Fruit fly (Drosophila melanogaster) Kc167 (cell line): ENCODE data around the gene CG7394.

Experiments used
- Myc ChIP-seq: fragments of >200 bp; optimal IDR thresholded peaks from 2 replicates; lab custom pipeline; 2017; ENCODE audit warnings: missing external identifiers
- Sin3A ChIP-seq: fragments of >200 bp; optimal IDR thresholded peaks from 2 replicates; lab custom pipeline; 2018; ENCODE audit warnings: missing external identifiers
- h ChIP-seq: fragments of >200 bp; optimal IDR thresholded peaks from 3 replicates; lab custom pipeline; 2018; ENCODE audit warnings: missing external identifiers
- insv ChIP-seq: fragments of >200 bp; optimal IDR thresholded peaks from 3 replicates; lab custom pipeline; 2018; ENCODE audit warnings: missing external identifiers
- psq ChIP-seq: fragments of >200 bp; optimal IDR thresholded peaks from 2 replicates; lab custom pipeline; 2017; ENCODE audit warnings: missing external identifiers
- ttk ChIP-seq: sonication (Bioruptor generic); optimal IDR thresholded peaks from 2 replicates; lab custom pipeline; 2017; ENCODE audit warnings: missing external identifiers

dm6 chr3L:11579919-11580318, 18.1 kb downstream of the CG7394 start, which contains the start of gene CG43390:
- TF ChIP-seq Myc (lab: Kevin White, UChicago) (no peak), h (lab: Kevin White, UChicago) (no peak), psq (lab: Kevin White, UChicago) (no peak), Sin3A (lab: Kevin White, UChicago) (no peak), ttk (lab: Kevin White, UChicago) (no peak), insv (lab: Kevin White, UChicago) (no peak)
